Worm (Caenorhabditis elegans): ENCODE measurements around the gene gcy-20.

Gene gcy-20

DNA sequence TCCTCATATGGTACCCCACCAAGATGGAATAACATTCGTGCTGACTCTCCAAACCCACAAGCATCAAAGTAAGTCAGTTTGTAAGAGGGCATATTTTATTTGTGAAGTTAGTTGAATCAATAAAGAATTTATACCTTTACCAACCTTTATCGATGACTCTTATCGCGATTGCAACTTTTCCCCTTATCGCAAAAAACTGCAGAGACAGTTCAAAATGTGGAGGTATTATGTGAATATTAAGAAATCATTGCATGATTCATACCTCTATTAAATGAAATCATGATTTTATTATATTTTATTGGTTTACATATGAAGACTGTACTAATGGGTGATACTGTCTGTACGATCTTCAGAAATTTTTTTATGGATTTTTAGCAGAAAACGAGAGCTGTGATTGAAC lies 21.4 kb downstream of the gcy-20 start, which contains the start of gene gst-22:
gst-22 (minus strand) TSS at position 103 of the 400 bp plus-strand sequence.
- TF ChIP-seq F13C5.2 (tag; optimal IDR thresholded peaks at IDR 0.05) (no peak), aly-1 (tag; optimal IDR thresholded peaks at IDR 0.05) (no peak), ets-7 (tag; optimal IDR thresholded peaks at IDR 0.05) (no peak), tra-4 (tag; optimal IDR thresholded peaks at IDR 0.05) (no peak), hnd-1 (tag; optimal IDR thresholded peaks at IDR 0.05) (no peak), ceh-13 (GFP tag; optimal IDR thresholded peaks at IDR 0.05) (no peak), hmbx-1 (tag; optimal IDR thresholded peaks at IDR 0.05) (no peak), ama-1 (optimal IDR thresholded peaks at IDR 0.05) (no peak), pes-1 (GFP tag; IDR thresholded peaks at IDR 0.05) (no peak), scrt-1 (GFP tag; IDR thresholded peaks at IDR 0.05) (no peak), hmg-4 (GFP tag; optimal IDR thresholded peaks at IDR 0.05) (no peak), tbx-11 (GFP tag; IDR thresholded peaks at IDR 0.05) (no peak), sea-1 (GFP tag; conservative IDR thresholded peaks at IDR 0.05) (no peak), ceh-36 (tag; optimal IDR thresholded peaks at IDR 0.05) (no peak), flt-1 (GFP tag; IDR thresholded peaks at IDR 0.05) (no peak), tbx-37 (GFP tag; conservative IDR thresholded peaks at IDR 0.05) (no peak), B0310.2 (tag; optimal IDR thresholded peaks at IDR 0.05) (no peak)

DNA sequence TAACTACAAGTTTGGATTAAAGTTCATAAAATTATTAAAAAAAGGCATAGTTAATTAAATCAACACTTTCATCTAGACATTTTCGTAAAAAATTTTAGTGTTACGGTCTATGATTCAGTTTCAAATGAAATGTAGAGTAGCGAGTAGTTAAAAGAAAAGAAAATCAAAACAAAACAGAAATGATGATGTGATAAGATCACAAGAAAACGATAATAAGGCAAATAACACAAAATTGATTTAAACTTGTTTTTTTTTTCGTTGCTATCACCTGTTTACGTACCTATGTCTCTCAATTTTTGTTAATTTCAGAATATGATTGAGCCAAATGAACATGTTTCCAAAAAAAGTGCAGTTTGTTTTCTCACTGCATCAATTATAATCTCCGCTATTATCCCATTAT lies 23.7 kb downstream of the gcy-20 start, which contains the start of the genes F21H7.2 and F21H7.12:
F21H7.2 (minus strand) TSS at position 101 of the 400 bp plus-strand sequence.
F21H7.12 (plus strand) TSS at position 270 of the 400 bp plus-strand sequence.
- no peak for TF ChIP-seq tbx-11 (GFP tag; IDR thresholded peaks at IDR 0.05)

DNA sequence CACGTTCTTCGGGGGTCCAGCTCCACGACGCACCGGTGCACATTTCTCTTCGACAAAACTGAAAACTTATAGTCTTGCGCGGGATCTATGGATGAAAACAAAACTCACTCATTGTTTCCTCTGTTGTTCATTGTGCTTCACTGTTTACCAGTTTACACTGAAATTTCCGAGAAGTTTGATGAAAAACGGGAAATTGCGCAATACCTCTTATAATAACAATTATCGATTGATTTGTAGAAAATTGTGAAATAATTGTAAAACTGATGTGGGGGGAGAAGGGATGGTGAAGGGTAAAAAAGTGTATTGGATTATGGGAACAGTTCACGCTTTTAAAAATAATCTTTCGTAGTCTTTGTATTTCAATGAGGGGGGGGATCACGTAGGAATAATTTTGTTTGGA lies 24.1 kb downstream of the gcy-20 start:
- no peak for TF ChIP-seq tra-4 (tag; optimal IDR thresholded peaks at IDR 0.05)
- TF ChIP-seq ceh-36 (tag; optimal IDR thresholded peaks at IDR 0.05), result no peak
- no peak for TF ChIP-seq hmg-4 (GFP tag; optimal IDR thresholded peaks at IDR 0.05)
- TF ChIP-seq ama-1 (optimal IDR thresholded peaks at IDR 0.05), result no peak
- TF ChIP-seq aly-1 (tag; optimal IDR thresholded peaks at IDR 0.05), result no peak
- no peak for TF ChIP-seq B0310.2 (tag; optimal IDR thresholded peaks at IDR 0.05)
- no peak for TF ChIP-seq flt-1 (GFP tag; IDR thresholded peaks at IDR 0.05)
- no peak for TF ChIP-seq hmbx-1 (tag; optimal IDR thresholded peaks at IDR 0.05)
- TF ChIP-seq hnd-1 (tag; optimal IDR thresholded peaks at IDR 0.05), result no peak
- no peak for TF ChIP-seq tbx-11 (GFP tag; IDR thresholded peaks at IDR 0.05)
- no peak for TF ChIP-seq sea-1 (GFP tag; conservative IDR thresholded peaks at IDR 0.05)
- TF ChIP-seq ets-7 (tag; optimal IDR thresholded peaks at IDR 0.05), result no peak
- TF ChIP-seq F13C5.2 (tag; optimal IDR thresholded peaks at IDR 0.05), result no peak
- TF ChIP-seq scrt-1 (GFP tag; IDR thresholded peaks at IDR 0.05), result no peak
- TF ChIP-seq ceh-13 (GFP tag; optimal IDR thresholded peaks at IDR 0.05), result no peak
- TF ChIP-seq tbx-37 (GFP tag; conservative IDR thresholded peaks at IDR 0.05), result no peak
- TF ChIP-seq pes-1 (GFP tag; IDR thresholded peaks at IDR 0.05), result no peak

DNA sequence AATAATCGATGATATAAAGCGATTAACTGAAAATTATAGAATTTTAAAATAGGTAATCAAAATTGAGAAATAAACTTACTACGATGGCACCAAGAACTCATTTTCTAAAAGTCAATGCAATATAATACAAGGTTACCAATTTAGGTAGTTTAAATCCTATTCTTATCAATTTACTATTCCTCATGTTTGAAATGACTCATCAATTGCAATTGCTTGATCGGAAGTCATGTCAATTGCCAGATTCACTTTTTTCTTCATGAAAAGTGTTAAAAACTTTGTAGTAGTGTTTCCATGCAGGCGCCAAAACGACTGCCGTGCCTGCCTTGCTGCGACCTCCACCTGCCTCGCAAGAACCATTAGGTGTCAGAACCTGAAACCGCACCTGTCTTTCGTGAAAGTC lies 27.0 kb downstream of the gcy-20 start, which contains the start of gene F11A5.13:
F11A5.13 (minus strand) TSS at position 101 of the 400 bp plus-strand sequence.
- TF ChIP-seq hmbx-1 (tag; optimal IDR thresholded peaks at IDR 0.05) (no peak), ceh-36 (tag; optimal IDR thresholded peaks at IDR 0.05) (no peak), flt-1 (GFP tag; IDR thresholded peaks at IDR 0.05) (no peak), ama-1 (optimal IDR thresholded peaks at IDR 0.05) (no peak), sea-1 (GFP tag; conservative IDR thresholded peaks at IDR 0.05) (no peak), ceh-13 (GFP tag; optimal IDR thresholded peaks at IDR 0.05) (no peak), ets-7 (tag; optimal IDR thresholded peaks at IDR 0.05) (no peak), scrt-1 (GFP tag; IDR thresholded peaks at IDR 0.05) (no peak), F13C5.2 (tag; optimal IDR thresholded peaks at IDR 0.05) (no peak), aly-1 (tag; optimal IDR thresholded peaks at IDR 0.05) (no peak), tbx-11 (GFP tag; IDR thresholded peaks at IDR 0.05) (no peak), hnd-1 (tag; optimal IDR thresholded peaks at IDR 0.05) (no peak), pes-1 (GFP tag; IDR thresholded peaks at IDR 0.05) (no peak), hmg-4 (GFP tag; optimal IDR thresholded peaks at IDR 0.05) (no peak)

DNA sequence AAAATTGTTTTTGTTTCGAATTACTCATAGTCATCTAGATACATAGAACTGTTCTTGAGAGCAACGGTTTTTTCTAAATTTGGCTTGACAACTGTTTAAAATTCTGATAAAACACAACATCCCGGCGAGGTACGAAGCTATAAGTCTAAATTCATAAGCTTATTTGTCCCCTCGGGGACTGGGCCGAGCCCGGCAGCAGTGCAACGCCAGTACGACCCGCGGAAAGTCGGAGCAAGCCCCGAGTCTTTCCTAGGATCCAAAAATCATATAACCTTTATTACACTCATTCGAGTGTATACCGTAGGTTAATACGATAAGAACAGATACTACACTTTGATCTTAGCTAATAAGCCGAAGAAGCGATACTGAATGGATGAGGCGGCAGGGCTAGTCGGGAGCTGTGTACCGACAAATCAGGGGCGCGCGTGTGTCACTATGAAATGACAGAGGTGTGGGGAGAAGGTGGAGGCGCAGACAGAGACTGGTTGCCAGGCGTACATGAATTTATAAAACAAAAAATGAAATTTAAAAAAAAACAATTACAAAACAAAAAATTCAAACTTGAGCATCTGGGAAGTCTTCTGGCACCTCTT lies 28.0 kb downstream of the gcy-20 start:
- no peak for TF ChIP-seq scrt-1 (GFP tag; IDR thresholded peaks at IDR 0.05)
- TF ChIP-seq tbx-11 (GFP tag; IDR thresholded peaks at IDR 0.05), result no peak
- TF ChIP-seq flt-1 (GFP tag; IDR thresholded peaks at IDR 0.05), result no peak
- TF ChIP-seq ceh-36 (tag; optimal IDR thresholded peaks at IDR 0.05), result no peak
- no peak for TF ChIP-seq ceh-13 (GFP tag; optimal IDR thresholded peaks at IDR 0.05)
- no peak for TF ChIP-seq hmbx-1 (tag; optimal IDR thresholded peaks at IDR 0.05)
- TF ChIP-seq ets-7 (tag; optimal IDR thresholded peaks at IDR 0.05), result no peak
- no peak for TF ChIP-seq aly-1 (tag; optimal IDR thresholded peaks at IDR 0.05)
- TF ChIP-seq tbx-37 (GFP tag; conservative IDR thresholded peaks at IDR 0.05), result no peak
- TF ChIP-seq sea-1 (GFP tag; conservative IDR thresholded peaks at IDR 0.05), result no peak
- TF ChIP-seq hnd-1 (tag; optimal IDR thresholded peaks at IDR 0.05), result no peak
- no peak for TF ChIP-seq pes-1 (GFP tag; IDR thresholded peaks at IDR 0.05)
- no peak for TF ChIP-seq ama-1 (optimal IDR thresholded peaks at IDR 0.05)
- no peak for TF ChIP-seq hmg-4 (GFP tag; optimal IDR thresholded peaks at IDR 0.05)
- TF ChIP-seq F13C5.2 (tag; optimal IDR thresholded peaks at IDR 0.05), result no peak
- no peak for TF ChIP-seq tra-4 (tag; optimal IDR thresholded peaks at IDR 0.05)
- no peak for TF ChIP-seq B0310.2 (tag; optimal IDR thresholded peaks at IDR 0.05)

DNA sequence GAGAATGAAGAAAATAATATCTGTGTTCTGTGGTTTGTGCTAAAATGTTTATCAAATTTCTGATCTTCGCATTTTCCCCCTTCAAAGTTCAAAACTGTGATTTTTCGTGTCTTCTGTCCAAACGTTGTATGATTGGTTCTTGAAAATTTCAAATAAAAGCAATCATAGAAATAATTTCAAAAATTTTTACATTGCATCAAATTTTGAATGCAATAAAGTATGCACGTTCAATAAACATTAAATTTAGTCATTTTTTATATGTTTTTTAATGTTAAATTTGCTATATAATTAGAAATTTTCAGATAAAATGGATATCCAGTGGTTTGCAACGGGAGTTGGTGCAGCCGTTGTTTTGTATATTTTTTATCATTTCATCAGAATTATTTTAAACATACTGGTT lies 29.6 kb downstream of the gcy-20 start, which contains the start of gene stdh-2:
stdh-2 (plus strand) TSS at position 301 of the 400 bp plus-strand sequence.
- TF ChIP-seq hmg-4 (GFP tag; optimal IDR thresholded peaks at IDR 0.05) (no peak), ets-7 (tag; optimal IDR thresholded peaks at IDR 0.05) (no peak), sea-1 (GFP tag; conservative IDR thresholded peaks at IDR 0.05) (no peak), B0310.2 (tag; optimal IDR thresholded peaks at IDR 0.05) (no peak), pes-1 (GFP tag; IDR thresholded peaks at IDR 0.05) (no peak)

DNA sequence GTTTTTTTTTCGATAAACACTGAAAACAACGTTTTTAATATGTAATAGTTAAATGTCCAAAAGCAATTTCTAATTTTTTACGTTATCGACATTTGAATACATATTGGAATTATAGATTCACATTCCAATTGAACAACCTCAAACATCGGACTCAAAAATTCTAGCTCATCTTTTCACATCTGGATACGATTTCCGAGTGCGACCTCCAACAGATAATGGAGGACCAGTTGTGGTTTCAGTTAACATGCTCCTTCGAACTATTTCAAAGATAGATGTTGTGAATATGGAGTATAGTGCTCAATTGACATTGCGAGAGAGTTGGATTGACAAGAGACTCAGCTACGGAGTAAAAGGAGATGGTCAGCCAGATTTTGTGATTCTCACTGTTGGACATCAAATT lies 33.6 kb downstream of the gcy-20 start:
- no peak for TF ChIP-seq ceh-13 (GFP tag; optimal IDR thresholded peaks at IDR 0.05)
- no peak for TF ChIP-seq sea-1 (GFP tag; conservative IDR thresholded peaks at IDR 0.05)
- no peak for TF ChIP-seq tbx-37 (GFP tag; conservative IDR thresholded peaks at IDR 0.05)
- no peak for TF ChIP-seq F13C5.2 (tag; optimal IDR thresholded peaks at IDR 0.05)

All from whole organism, early embryonic.